Worm (Caenorhabditis elegans): Measurements from ENCODE around the gene lgc-42.

The lgc-42 gene

DNA sequence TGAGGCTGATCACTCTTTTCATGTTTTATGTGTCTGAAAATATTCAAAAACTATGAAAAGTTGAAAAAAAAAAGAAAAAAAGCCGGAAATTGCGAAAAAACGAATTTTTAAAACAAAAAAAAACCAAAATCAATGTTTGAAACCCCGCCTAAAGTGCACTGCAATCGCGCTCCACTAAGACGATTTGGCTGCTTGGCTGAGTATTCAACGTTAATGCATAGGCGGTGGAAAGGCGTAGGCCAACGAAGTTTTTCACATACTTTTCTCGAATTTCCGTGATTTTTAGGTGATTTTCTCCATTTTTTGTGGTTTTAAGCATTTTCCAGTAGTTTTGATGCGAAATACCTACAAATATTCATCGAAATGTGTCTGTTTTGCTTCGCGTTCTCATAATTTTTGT is 47.4 kb upstream of the lgc-42 start, which contains the start of the genes polh-1 and rps-22 (continued):
- TF ChIP-seq sea-2 (GFP tag; IDR thresholded peaks at IDR 0.05) (no peak), T07F8.4 (tag; optimal IDR thresholded peaks at IDR 0.05) (no peak), T26A5.8 (tag; optimal IDR thresholded peaks at IDR 0.05) (no peak), nfyb-1 (GFP tag; IDR thresholded peaks at IDR 0.05) (peak; percentile 80), hlh-12 (tag; optimal IDR thresholded peaks at IDR 0.05) (no peak), egl-44 (GFP tag; IDR thresholded peaks at IDR 0.05) (no peak), sdz-38 (tag; optimal IDR thresholded peaks at IDR 0.05) (no peak), hlh-26 (GFP tag; conservative IDR thresholded peaks at IDR 0.05) (no peak), rpc-1 (optimal IDR thresholded peaks at IDR 0.05) (no peak), rpc-1 (tag; optimal IDR thresholded peaks at IDR 0.05) (no peak), chd-7 (tag; optimal IDR thresholded peaks at IDR 0.05) (no peak), hrde-1 (tag; optimal IDR thresholded peaks at IDR 0.05; ENCODE audit: borderline replicate concordance) (no peak), K12H6.12 (tag; optimal IDR thresholded peaks at IDR 0.05) (peak; percentile 38), F33H1.4 (GFP tag; IDR thresholded peaks at IDR 0.05) (peak; percentile 67), Y53G8AR.9 (GFP tag; conservative IDR thresholded peaks at IDR 0.05) (peak; percentile 72), lin-26 (GFP tag; IDR thresholded peaks at IDR 0.05) (no peak), repo-1 (tag; optimal IDR thresholded peaks at IDR 0.05) (no peak), unc-62 (GFP tag; optimal IDR thresholded peaks at IDR 0.05) (peak; percentile 62), egrh-3 (GFP tag; IDR thresholded peaks at IDR 0.05) (no peak), zfh-2 (GFP tag; conservative IDR thresholded peaks at IDR 0.05) (no peak), nhr-80 (tag; optimal IDR thresholded peaks at IDR 0.05) (peak; percentile 50), hmg-1.2 (GFP tag; IDR thresholded peaks at IDR 0.05) (peak; percentile 93), F55B11.4 (tag; optimal IDR thresholded peaks at IDR 0.05; ENCODE audit: borderline replicate concordance, insufficient read depth) (no peak), F57C9.4 (tag; optimal IDR thresholded peaks at IDR 0.05) (no peak), lag-1 (GFP tag; IDR thresholded peaks at IDR 0.05) (no peak), ZK185.1 (tag; optimal IDR thresholded peaks at IDR 0.05; ENCODE audit: poor library complexity, severe bottlenecking) (no peak), ama-1 (optimal IDR thresholded peaks at IDR 0.05) (no peak), ama-1 (GFP tag; optimal IDR thresholded peaks at IDR 0.05) (no peak), Y67H2A.10 (GFP tag; conservative IDR thresholded peaks at IDR 0.05) (no peak), Y53F4B.3 (GFP tag; IDR thresholded peaks at IDR 0.05) (no peak), hmg-20 (GFP tag; IDR thresholded peaks at IDR 0.05) (no peak), lsy-27 (tag; optimal IDR thresholded peaks at IDR 0.05; ENCODE audit: borderline replicate concordance, insufficient read depth) (no peak), bed-2 (GFP tag; IDR thresholded peaks at IDR 0.05) (no peak), tbx-9 (tag; optimal IDR thresholded peaks at IDR 0.05; ENCODE audit: borderline replicate concordance) (no peak), lin-54 (GFP tag; optimal IDR thresholded peaks at IDR 0.05) (peak; percentile 96), cebp-2 (GFP tag; IDR thresholded peaks at IDR 0.05) (no peak), tlf-1 (GFP tag; optimal IDR thresholded peaks at IDR 0.05) (peak; percentile 68), F10E7.11 (tag; optimal IDR thresholded peaks at IDR 0.05) (no peak), let-526 (GFP tag; IDR thresholded peaks at IDR 0.05) (no peak), ztf-18 (tag; optimal IDR thresholded peaks at IDR 0.05) (peak; percentile 40), mxl-1 (tag; optimal IDR thresholded peaks at IDR 0.05) (no peak), attf-3 (GFP tag; conservative IDR thresholded peaks at IDR 0.05) (peak; percentile 84), ztf-22 (GFP tag; optimal IDR thresholded peaks at IDR 0.05) (no peak), F52B5.7 (tag; optimal IDR thresholded peaks at IDR 0.05) (no peak), unc-130 (GFP tag; optimal IDR thresholded peaks at IDR 0.05) (no peak), pha-4 (tag; optimal IDR thresholded peaks at IDR 0.05) (peak; percentile 73), F57A8.1 (GFP tag; optimal IDR thresholded peaks at IDR 0.05) (no peak), snpc-1.3 (tag; optimal IDR thresholded peaks at IDR 0.05; ENCODE audit: insufficient read depth) (peak; percentile 48), xnd-1 (tag; optimal IDR thresholded peaks at IDR 0.05) (no peak), rec-8 (tag; optimal IDR thresholded peaks at IDR 0.05) (no peak)
